Worm (Caenorhabditis elegans): ENCODE results near the gene Y108G3AL.2.

DNA sequence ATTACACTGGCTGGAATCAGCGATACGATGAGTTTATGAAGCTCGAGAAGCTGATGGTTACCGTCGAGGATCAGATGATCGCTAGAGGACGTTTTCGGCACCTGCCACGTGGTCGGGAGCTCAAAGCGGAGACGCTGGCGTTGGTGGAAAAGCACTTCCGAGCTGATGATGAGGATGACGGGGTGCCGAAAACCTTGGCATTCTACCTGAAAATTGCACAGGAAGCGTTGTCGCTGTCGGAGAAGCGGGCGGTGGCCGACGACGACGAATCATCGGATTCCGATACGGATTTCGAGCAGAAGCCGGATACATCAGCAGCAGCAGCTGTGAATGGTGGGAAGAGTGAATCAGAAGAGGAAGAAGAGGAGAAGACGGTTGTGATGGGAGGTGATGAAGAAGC, 28.0 kb downstream of the Y108G3AL.2 start:
- TF ChIP-seq ref-1 (GFP tag; conservative IDR thresholded peaks at IDR 0.05) (no peak), flt-1 (GFP tag; IDR thresholded peaks at IDR 0.05) (no peak), med-1 (GFP tag; optimal IDR thresholded peaks at IDR 0.05; ENCODE audit: insufficient read depth) (no peak), ztf-23 (GFP tag; IDR thresholded peaks at IDR 0.05) (no peak), ztf-29 (GFP tag; IDR thresholded peaks at IDR 0.05) (no peak), T22C8.4 (GFP tag; IDR thresholded peaks at IDR 0.05) (no peak), tab-1 (GFP tag; IDR thresholded peaks at IDR 0.05) (no peak), cog-1 (tag; optimal IDR thresholded peaks at IDR 0.05) (no peak)
